Worm (Caenorhabditis elegans) whole organism, early embryonic: ENCODE results near the gene F47C12.13.

Experiments
- aly-1 ChIP-seq: sonication (generic microtip); optimal IDR thresholded peaks from 2 replicates; lab custom pipeline; 2016; ENCODE audit warnings: missing genetic modification characterization, missing compliant biosample characterization
- ama-1 ChIP-seq: fragments of 150-350 bp; optimal IDR thresholded peaks from 2 replicates; lab custom pipeline; 2014
- ceh-13 ChIP-seq: fragments of 200-800 bp; sonication (Bioruptor generic); optimal IDR thresholded peaks from 2 replicates; lab custom pipeline; 2018; ENCODE audit warnings: mild to moderate bottlenecking, missing genetic modification characterization, missing compliant biosample characterization
- ceh-36 ChIP-seq: sonication (generic microtip); optimal IDR thresholded peaks from 2 replicates; lab custom pipeline; 2016; ENCODE audit warnings: missing genetic modification characterization, inconsistent platforms, missing compliant biosample characterization
- ets-7 ChIP-seq: sonication (generic microtip); optimal IDR thresholded peaks from 2 replicates; lab custom pipeline; 2016; ENCODE audit warnings: missing genotype, missing genetic modification characterization, missing compliant biosample characterization
- flt-1 ChIP-seq: fragments of 200-800 bp; sonication (Bioruptor generic); IDR thresholded peaks from 2 replicates; pipeline ENCODE4 v1.3.6; 2022; ENCODE audit warnings: missing genetic modification characterization, missing compliant biosample characterization
- hmg-4 ChIP-seq: fragments of 200-800 bp; sonication (Bioruptor generic); optimal IDR thresholded peaks from 2 replicates; lab custom pipeline; 2018; ENCODE audit warnings: mild to moderate bottlenecking, missing genetic modification characterization, missing compliant biosample characterization
- hnd-1 ChIP-seq: sonication (generic microtip); optimal IDR thresholded peaks from 2 replicates; lab custom pipeline; 2016; ENCODE audit warnings: missing genetic modification characterization, missing compliant biosample characterization
- tbx-37 ChIP-seq: fragments of 200-800 bp; sonication (Bioruptor generic); conservative IDR thresholded peaks from 2 replicates; pipeline ENCODE4 v1.3.6; 2022; ENCODE audit warnings: missing genetic modification reagents, missing genetic modification characterization, missing compliant biosample characterization

DNA sequence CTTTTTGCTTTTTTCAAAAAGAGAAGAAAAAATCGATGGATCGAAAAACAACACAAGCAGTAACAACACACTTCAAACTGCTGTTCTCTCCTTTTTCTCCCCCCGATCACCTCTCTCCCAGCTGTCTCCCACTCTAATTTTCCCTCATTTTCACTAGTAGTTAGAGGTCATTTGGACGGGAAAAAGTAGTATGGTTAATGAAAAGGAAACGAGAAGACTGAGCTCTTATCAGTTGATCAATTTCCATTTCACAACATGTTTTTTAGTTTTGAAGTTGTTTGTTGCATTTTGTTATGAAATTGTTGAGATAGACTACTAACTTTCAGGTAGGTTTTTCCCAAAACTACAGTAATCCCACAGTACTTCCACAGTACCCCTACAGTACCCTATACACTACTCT, 14.2 kb upstream of the F47C12.13 start:
- TF ChIP-seq ama-1 (no peak), flt-1 (GFP tag; lab: Robert Waterston, UW) (no peak), hnd-1 (tag; lab: Kevin White, UChicago) (no peak), tbx-37 (no peak), ceh-13 (GFP tag; lab: Kevin White, UChicago) (no peak), aly-1 (tag; lab: Kevin White, UChicago) (no peak), hmg-4 (GFP tag; lab: Kevin White, UChicago) (no peak), ets-7 (tag; lab: Kevin White, UChicago) (no peak), ceh-36 (tag; lab: Kevin White, UChicago) (no peak)
